Worm (Caenorhabditis elegans): Measurements from ENCODE around the gene lap-2.

The lap-2 gene

ce11 chrV:13013844-13014243, 29.7 kb upstream of the lap-2 start, which contains the start of gene F15B9.6:
TSS of gene F15B9.6 (plus strand) at chrV:13014144.
- TF ChIP-seq lin-35 (GFP tag; optimal IDR thresholded peaks at IDR 0.05) (no peak), let-526 (GFP tag; IDR thresholded peaks at IDR 0.05) (no peak), ekl-4 (GFP tag; IDR thresholded peaks at IDR 0.05) (no peak), D2030.7 (GFP tag; IDR thresholded peaks at IDR 0.05) (no peak), Y79H2A.3 (GFP tag; conservative IDR thresholded peaks at IDR 0.05) (no peak), egl-44 (GFP tag; IDR thresholded peaks at IDR 0.05) (no peak), ztf-28 (GFP tag; IDR thresholded peaks at IDR 0.05) (no peak), zfh-2 (GFP tag; conservative IDR thresholded peaks at IDR 0.05) (no peak), F55B11.4 (tag; optimal IDR thresholded peaks at IDR 0.05; ENCODE audit: borderline replicate concordance, insufficient read depth) (no peak), aptf-3 (GFP tag; IDR thresholded peaks at IDR 0.05) (no peak), ceh-79 (tag; optimal IDR thresholded peaks at IDR 0.05) (no peak), cebp-2 (GFP tag; IDR thresholded peaks at IDR 0.05) (no peak), xnd-1 (tag; optimal IDR thresholded peaks at IDR 0.05) (no peak), F33H1.4 (GFP tag; IDR thresholded peaks at IDR 0.05) (no peak), T26A5.8 (tag; optimal IDR thresholded peaks at IDR 0.05) (no peak)

DNA sequence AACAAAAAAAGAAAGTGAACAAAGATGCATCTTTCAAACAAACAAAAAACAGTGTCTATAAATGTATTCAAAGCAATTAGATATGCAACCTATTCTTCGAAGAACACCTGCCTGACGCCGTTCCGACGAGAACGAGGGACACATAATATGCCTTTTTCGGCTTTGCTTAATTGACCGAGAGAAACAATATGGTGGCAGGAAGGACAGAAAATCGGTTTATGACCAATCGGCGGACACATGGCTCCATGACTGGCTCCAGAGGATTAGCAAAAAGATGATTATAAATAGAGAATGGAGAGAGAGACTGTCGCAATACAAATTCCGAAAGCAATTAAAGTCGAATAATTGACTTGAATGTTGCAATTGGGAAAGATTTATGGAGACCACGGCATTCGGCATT, 25.3 kb upstream of the lap-2 start:
- TF ChIP-seq ama-1 (optimal IDR thresholded peaks at IDR 0.05): no peak
- no peak for TF ChIP-seq ama-1 (GFP tag; optimal IDR thresholded peaks at IDR 0.05)
- no peak for TF ChIP-seq F39B2.1 (GFP tag; IDR thresholded peaks at IDR 0.05)
- TF ChIP-seq lin-54 (GFP tag; optimal IDR thresholded peaks at IDR 0.05): no peak
- no peak for TF ChIP-seq B0336.3 (GFP tag; IDR thresholded peaks at IDR 0.05)
- TF ChIP-seq hmg-1.2 (GFP tag; IDR thresholded peaks at IDR 0.05): no peak
- TF ChIP-seq Y56A3A.18 (GFP tag; IDR thresholded peaks at IDR 0.05): no peak
- TF ChIP-seq athp-1 (tag; optimal IDR thresholded peaks at IDR 0.05): no peak
- TF ChIP-seq ceh-91 (GFP tag; IDR thresholded peaks at IDR 0.05): no peak
- no peak for TF ChIP-seq him-1 (tag; optimal IDR thresholded peaks at IDR 0.05)
- no peak for TF ChIP-seq hrde-1 (tag; optimal IDR thresholded peaks at IDR 0.05; ENCODE audit: borderline replicate concordance)
- TF ChIP-seq attf-5 (GFP tag; optimal IDR thresholded peaks at IDR 0.05): no peak
- TF ChIP-seq ztf-22 (GFP tag; optimal IDR thresholded peaks at IDR 0.05): no peak
- no peak for TF ChIP-seq lin-35 (GFP tag; optimal IDR thresholded peaks at IDR 0.05)
- TF ChIP-seq bed-1 (GFP tag; IDR thresholded peaks at IDR 0.05): no peak
- TF ChIP-seq dpff-1 (tag; optimal IDR thresholded peaks at IDR 0.05): no peak
- no peak for TF ChIP-seq mel-28 (tag; optimal IDR thresholded peaks at IDR 0.05; ENCODE audit: borderline replicate concordance)
- no peak for TF ChIP-seq aptf-3 (GFP tag; IDR thresholded peaks at IDR 0.05)
- TF ChIP-seq Y95B8A.8 (GFP tag; IDR thresholded peaks at IDR 0.05): no peak
- no peak for TF ChIP-seq unc-62 (GFP tag; optimal IDR thresholded peaks at IDR 0.05)
- TF ChIP-seq madf-8 (GFP tag; conservative IDR thresholded peaks at IDR 0.05): no peak

DNA sequence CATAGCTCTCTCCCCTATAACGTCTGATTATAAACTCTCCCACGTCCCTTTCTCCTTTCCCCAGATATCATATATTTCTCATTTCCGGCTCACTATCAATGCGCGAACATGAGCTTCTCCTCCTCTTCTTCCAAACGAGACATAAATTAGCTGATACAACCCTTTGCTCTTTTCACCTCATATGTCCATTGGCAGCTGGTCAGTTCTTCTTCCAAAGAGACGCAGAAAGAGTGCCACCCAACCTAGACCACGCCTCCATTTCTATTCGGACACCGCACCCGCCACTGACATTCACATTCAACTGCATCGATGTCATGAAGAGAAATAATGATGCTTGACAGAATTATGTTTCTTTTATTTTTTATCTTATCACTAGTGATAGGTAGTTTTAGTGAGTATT, 24.8 kb upstream of the lap-2 start, which contains the start of gene fmi-1:
Gene fmi-1, plus strand, starts transcription at position 301 of the 400 bp plus-strand sequence.
- TF ChIP-seq ceh-79 (tag; optimal IDR thresholded peaks at IDR 0.05) (no peak), ztf-22 (GFP tag; optimal IDR thresholded peaks at IDR 0.05) (no peak), B0035.1 (tag; optimal IDR thresholded peaks at IDR 0.05) (no peak)

DNA sequence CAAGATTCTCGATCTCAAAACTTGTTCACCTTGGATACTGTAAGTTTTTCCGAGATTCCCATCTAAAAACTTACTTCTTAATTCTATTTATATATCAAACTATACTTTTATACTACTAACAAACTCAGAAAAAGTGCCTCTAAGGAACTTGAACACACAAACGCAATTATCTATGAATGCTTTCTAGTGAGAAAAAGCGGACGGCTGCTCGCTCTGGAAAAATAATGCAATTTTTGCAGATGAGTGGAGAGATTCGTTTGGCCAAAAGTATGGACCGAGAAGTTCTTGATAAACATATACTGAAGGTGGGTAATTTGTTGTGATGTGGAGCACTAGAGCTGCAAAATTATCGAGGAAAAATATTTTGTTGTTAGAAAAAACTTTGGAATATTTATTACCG, 23.5 kb upstream of the lap-2 start:
- TF ChIP-seq lin-40 (tag; optimal IDR thresholded peaks at IDR 0.05): no peak
- no peak for TF ChIP-seq egl-44 (GFP tag; IDR thresholded peaks at IDR 0.05)
- TF ChIP-seq ztf-28 (GFP tag; IDR thresholded peaks at IDR 0.05): no peak
- TF ChIP-seq athp-1 (tag; optimal IDR thresholded peaks at IDR 0.05): no peak
- TF ChIP-seq hsf-1 (GFP tag; IDR thresholded peaks at IDR 0.05): no peak
- no peak for TF ChIP-seq attf-3 (GFP tag; conservative IDR thresholded peaks at IDR 0.05)
- no peak for TF ChIP-seq D2030.7 (GFP tag; IDR thresholded peaks at IDR 0.05)
- TF ChIP-seq let-526 (GFP tag; IDR thresholded peaks at IDR 0.05): no peak
- TF ChIP-seq nhr-27 (tag; optimal IDR thresholded peaks at IDR 0.05): no peak
- TF ChIP-seq nhr-179 (tag; optimal IDR thresholded peaks at IDR 0.05): no peak
- no peak for TF ChIP-seq ceh-100 (GFP tag; IDR thresholded peaks at IDR 0.05)

Data from whole organism, young adult.